Worm (Caenorhabditis elegans) whole organism, L4 larva: ENCODE data around the gene arl-3.

ENCODE experiments used
- D1046.2 ChIP-seq: fragments of 200-800 bp; sonication (Bioruptor generic); IDR thresholded peaks from 2 replicates; pipeline ENCODE4 v1.3.6; 2022; ENCODE audit warnings: missing genetic modification characterization, missing compliant biosample characterization
- F10B5.3 ChIP-seq: sonication (generic microtip); optimal IDR thresholded peaks from 2 replicates; lab custom pipeline; 2016; ENCODE audit warnings: mild to moderate bottlenecking, missing genetic modification characterization, missing compliant biosample characterization
- F26F4.8 ChIP-seq: fragments of 200-800 bp; sonication (Bioruptor generic); conservative IDR thresholded peaks from 2 replicates; pipeline ENCODE4 v1.3.6; 2022; ENCODE audit warnings: missing genetic modification characterization, missing compliant biosample characterization
- F37D6.2 ChIP-seq: sonication (generic microtip); optimal IDR thresholded peaks from 2 replicates; lab custom pipeline; 2016; ENCODE audit warnings: mild to moderate bottlenecking, missing genetic modification characterization, missing compliant biosample characterization
- T20F7.1 ChIP-seq: fragments of 200-800 bp; sonication (Bioruptor generic); optimal IDR thresholded peaks from 2 replicates; lab custom pipeline; 2018; ENCODE audit warnings: mild to moderate bottlenecking, missing genetic modification characterization, missing compliant biosample characterization
- T26A8.4 ChIP-seq: fragments of 200-800 bp; sonication (Bioruptor generic); IDR thresholded peaks from 2 replicates; pipeline ENCODE4 v1.3.6; 2022; ENCODE audit warnings: missing genetic modification characterization, missing compliant biosample characterization
- aha-1 ChIP-seq: fragments of 150-350 bp; peaks from one replicate; lab custom pipeline; 2014; ENCODE audit warnings: missing biosample characterization, missing genetic modification characterization
- aly-2 ChIP-seq: sonication (generic microtip); optimal IDR thresholded peaks from 2 replicates; lab custom pipeline; 2018; ENCODE audit warnings: missing biosample characterization, missing genetic modification characterization
- ceh-32 ChIP-seq: sonication (generic microtip); optimal IDR thresholded peaks from 2 replicates; lab custom pipeline; 2016; ENCODE audit warnings: mild to moderate bottlenecking, missing genetic modification characterization, missing compliant biosample characterization; ENCODE audit not compliant: poor library complexity
- ceh-82 ChIP-seq: sonication (generic microtip); optimal IDR thresholded peaks from 2 replicates; lab custom pipeline; 2017; ENCODE audit warnings: missing biosample characterization, missing genetic modification characterization
- ces-1 ChIP-seq: fragments of 150-350 bp; sonication (generic microtip); optimal IDR thresholded peaks from 4 replicates; lab custom pipeline; 2014; ENCODE audit warnings: missing biosample characterization, missing genetic modification reagents, missing genetic modification characterization
- ctbp-1 ChIP-seq: fragments of 200-800 bp; sonication (Bioruptor generic); IDR thresholded peaks from 2 replicates; pipeline ENCODE4 v1.3.6; 2022; ENCODE audit warnings: missing genetic modification reagents, missing genetic modification characterization, missing compliant biosample characterization
- daf-16 ChIP-seq, 3 experiments: sonication (generic microtip); optimal IDR thresholded peaks; 2 replicates each; lab custom pipeline; 2016 to 2017; ENCODE audit warnings: missing genetic modification characterization in 3 of 3, missing genetic modification reagents in 3 of 3, mild to moderate bottlenecking in 2 of 3, missing compliant biosample characterization in 2 of 3, missing biosample characterization in 1 of 3, moderate library complexity in 1 of 3
- daf-19 ChIP-seq: fragments of 200-800 bp; sonication (Bioruptor generic); conservative IDR thresholded peaks from 2 replicates; pipeline ENCODE4 v1.3.6; 2022; ENCODE audit warnings: missing genetic modification characterization, missing compliant biosample characterization
- egl-27 ChIP-seq: sonication (generic microtip); optimal IDR thresholded peaks from 3 replicates; lab custom pipeline; 2017; ENCODE audit warnings: missing biosample characterization, missing genetic modification reagents, missing genetic modification characterization
- egl-43 ChIP-seq: fragments of 200-800 bp; sonication (Bioruptor generic); IDR thresholded peaks from 2 replicates; pipeline ENCODE4 v1.3.6; 2022; ENCODE audit warnings: missing genetic modification reagents, missing genetic modification characterization, missing compliant biosample characterization
- fkh-10 ChIP-seq: fragments of 150-350 bp; optimal IDR thresholded peaks from 2 replicates; lab custom pipeline; 2014; ENCODE audit warnings: missing biosample characterization, missing genetic modification reagents, missing genetic modification characterization
- hlh-11 ChIP-seq: fragments of 200-800 bp; sonication (Bioruptor generic); optimal IDR thresholded peaks from 2 replicates; lab custom pipeline; 2018; ENCODE audit warnings: mild to moderate bottlenecking, missing genetic modification characterization, missing compliant biosample characterization
- hmg-1.1 ChIP-seq: fragments of 200-800 bp; sonication (Bioruptor generic); IDR thresholded peaks from 2 replicates; pipeline ENCODE4 v1.3.6; 2022; ENCODE audit warnings: missing genetic modification reagents, missing genetic modification characterization, missing compliant biosample characterization
- lim-7 ChIP-seq: fragments of 200-800 bp; sonication (Bioruptor generic); IDR thresholded peaks from 2 replicates; pipeline ENCODE4 v1.3.6; 2022; ENCODE audit warnings: missing genetic modification characterization, missing compliant biosample characterization
- lin-13 ChIP-seq: fragments of 150-350 bp; optimal IDR thresholded peaks from 2 replicates; lab custom pipeline; 2014; ENCODE audit warnings: missing biosample characterization, missing genetic modification reagents, missing genetic modification characterization
- lin-38 ChIP-seq: fragments of 200-800 bp; sonication (Bioruptor generic); IDR thresholded peaks from 2 replicates; pipeline ENCODE4 v1.3.6; 2022; ENCODE audit warnings: missing genetic modification reagents, missing genetic modification characterization, missing compliant biosample characterization
- lsy-2 ChIP-seq, 2 experiments: fragments of 150-350 bp in 1 of 2; sonication (generic microtip) in 1 of 2; optimal IDR thresholded peaks; 2 replicates each; lab custom pipeline; 2014 to 2017; ENCODE audit warnings: missing biosample characterization in 2 of 2, missing genetic modification characterization in 2 of 2
- madf-5 ChIP-seq, 2 experiments: fragments of 200-800 bp; sonication (Bioruptor generic); IDR thresholded peaks; 2 replicates each; pipeline ENCODE4 v1.3.6; 2022; ENCODE audit warnings: missing compliant biosample characterization in 2 of 2, missing genetic modification characterization in 2 of 2
- mdl-1 ChIP-seq, 2 experiments: fragments of 150-350 bp in 1 of 2; sonication (generic microtip) in 1 of 2; optimal IDR thresholded peaks; 2 replicates each; lab custom pipeline; 2014 to 2017; ENCODE audit warnings: missing biosample characterization in 2 of 2, missing genetic modification characterization in 2 of 2
- mdt-29 ChIP-seq: fragments of 200-800 bp; sonication (Bioruptor generic); IDR thresholded peaks from 2 replicates; pipeline ENCODE4 v1.3.6; 2022; ENCODE audit warnings: missing genetic modification reagents, missing genetic modification characterization, missing compliant biosample characterization
- mxl-2 ChIP-seq: fragments of 200-800 bp; sonication (Bioruptor generic); conservative IDR thresholded peaks from 2 replicates; pipeline ENCODE4 v1.3.6; 2022; ENCODE audit warnings: missing genetic modification reagents, missing genetic modification characterization, missing compliant biosample characterization
- nhr-102 ChIP-seq: sonication (generic microtip); optimal IDR thresholded peaks from 2 replicates; lab custom pipeline; 2016; ENCODE audit warnings: mild to moderate bottlenecking, missing genetic modification characterization, moderate library complexity, missing compliant biosample characterization
- nhr-25 ChIP-seq: sonication (generic microtip); optimal IDR thresholded peaks from 2 replicates; lab custom pipeline; 2017; ENCODE audit warnings: missing genetic modification characterization, mild to moderate bottlenecking, missing compliant biosample characterization, antibody characterized with exemption, moderate library complexity, borderline replicate concordance; ENCODE audit not compliant: insufficient read depth
- nhr-41 ChIP-seq: fragments of 200-800 bp; sonication (Bioruptor generic); IDR thresholded peaks from 2 replicates; pipeline ENCODE4 v1.3.6; 2022; ENCODE audit warnings: missing genetic modification reagents, missing genetic modification characterization, missing compliant biosample characterization
- nhr-42 ChIP-seq: fragments of 200-800 bp; sonication (Bioruptor generic); IDR thresholded peaks from 2 replicates; pipeline ENCODE4 v1.3.6; 2022; ENCODE audit warnings: missing genetic modification characterization, missing compliant biosample characterization
- nhr-48 ChIP-seq: sonication (generic microtip); optimal IDR thresholded peaks from 2 replicates; lab custom pipeline; 2016; ENCODE audit warnings: mild to moderate bottlenecking, missing genetic modification characterization, missing compliant biosample characterization
- php-3 ChIP-seq: fragments of 200-800 bp; sonication (Bioruptor generic); IDR thresholded peaks from 2 replicates; pipeline ENCODE4 v1.3.6; 2022; ENCODE audit warnings: missing genetic modification reagents, missing genetic modification characterization, missing compliant biosample characterization
- rbr-2 ChIP-seq: sonication (generic microtip); optimal IDR thresholded peaks from 2 replicates; lab custom pipeline; 2016; ENCODE audit warnings: missing genotype, missing genetic modification characterization, missing compliant biosample characterization
- sdz-12 ChIP-seq: fragments of 200-800 bp; sonication (Bioruptor generic); optimal IDR thresholded peaks from 2 replicates; lab custom pipeline; 2018; ENCODE audit warnings: mild to moderate bottlenecking, missing genetic modification characterization, missing compliant biosample characterization
- set-16 ChIP-seq: fragments of 200-800 bp; sonication (Bioruptor generic); IDR thresholded peaks from 2 replicates; pipeline ENCODE4 v1.3.6; 2022; ENCODE audit warnings: missing genetic modification reagents, missing genetic modification characterization, missing compliant biosample characterization
- spr-1 ChIP-seq: sonication (generic microtip); optimal IDR thresholded peaks from 2 replicates; lab custom pipeline; 2016; ENCODE audit warnings: mild to moderate bottlenecking, missing genetic modification characterization, missing compliant biosample characterization
- spr-3 ChIP-seq: fragments of 200-800 bp; sonication (Bioruptor generic); optimal IDR thresholded peaks from 2 replicates; lab custom pipeline; 2018; ENCODE audit warnings: mild to moderate bottlenecking, missing genetic modification characterization, missing compliant biosample characterization
- tag-97 ChIP-seq: fragments of 200-800 bp; sonication (Bioruptor generic); IDR thresholded peaks from 2 replicates; pipeline ENCODE4 v1.3.6; 2022; ENCODE audit warnings: missing genetic modification characterization, missing compliant biosample characterization
- tra-1 ChIP-seq: fragments of 200-800 bp; sonication (Bioruptor generic); IDR thresholded peaks from 2 replicates; pipeline ENCODE4 v1.3.6; 2022; ENCODE audit warnings: missing genetic modification reagents, missing genetic modification characterization, missing compliant biosample characterization
- unc-130 ChIP-seq: sonication (generic microtip); optimal IDR thresholded peaks from 2 replicates; lab custom pipeline; 2016; ENCODE audit warnings: missing genetic modification reagents, missing genetic modification characterization, missing compliant biosample characterization
- unc-39 ChIP-seq: sonication (generic microtip); optimal IDR thresholded peaks from 2 replicates; lab custom pipeline; 2017; ENCODE audit warnings: missing biosample characterization, missing genetic modification characterization
- zfp-2 ChIP-seq: sonication (generic microtip); optimal IDR thresholded peaks from 2 replicates; lab custom pipeline; 2016; ENCODE audit warnings: mild to moderate bottlenecking, missing genetic modification characterization, missing compliant biosample characterization
- zfp-3 ChIP-seq: fragments of 200-800 bp; sonication (Bioruptor generic); conservative IDR thresholded peaks from 2 replicates; pipeline ENCODE4 v1.3.6; 2022; ENCODE audit warnings: missing genetic modification reagents, missing genetic modification characterization, missing compliant biosample characterization

arl-3 gene

DNA sequence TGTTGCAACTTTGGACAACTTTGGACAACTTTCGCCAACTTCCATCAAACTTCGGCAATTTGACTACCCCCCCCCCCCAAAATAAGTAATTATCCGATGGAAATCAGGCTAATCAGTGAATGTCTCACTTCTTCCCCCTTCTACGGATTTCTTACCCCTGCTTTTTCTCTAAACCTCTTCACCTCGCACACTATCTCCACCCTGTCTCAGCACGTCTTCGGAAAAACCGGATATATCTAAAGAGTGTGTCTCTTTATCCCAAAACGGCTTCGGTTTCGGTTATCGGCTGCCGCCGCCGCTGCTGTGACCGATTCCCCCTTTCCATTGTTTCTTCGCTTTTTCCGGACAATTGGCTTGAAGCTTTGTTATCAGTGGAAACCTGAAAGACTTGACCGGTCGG is 38.5 kb upstream of the arl-3 start:
- no peak for TF ChIP-seq T26A8.4 (GFP tag; lab: Robert Waterston, UW)
- peak; percentile 68 for TF ChIP-seq aha-1

ce11 chrII:14569322-14569721 is 37.0 kb upstream of the arl-3 start:
- TF ChIP-seq nhr-102 (no peak), aly-2 (tag; lab: Kevin White, UChicago) (no peak), lin-13 (GFP tag; lab: Kevin White, UChicago) (no peak), lim-7 (GFP tag; lab: Robert Waterston, UW) (no peak), php-3 (GFP tag; lab: Robert Waterston, UW) (no peak), hlh-11 (tag; lab: Kevin White, UChicago) (no peak), tag-97 (GFP tag; lab: Robert Waterston, UW) (no peak), mxl-2 (GFP tag; lab: Robert Waterston, UW) (no peak), fkh-10 (GFP tag; lab: Kevin White, UChicago) (peak; percentile 10), tra-1 (GFP tag; lab: Robert Waterston, UW) (no peak), T20F7.1 (GFP tag; lab: Kevin White, UChicago) (no peak), nhr-42 (GFP tag; lab: Robert Waterston, UW) (no peak), spr-1 (tag; lab: Kevin White, UChicago) (no peak), lin-38 (GFP tag; lab: Robert Waterston, UW) (no peak), egl-27 (no peak), T26A8.4 (GFP tag; lab: Robert Waterston, UW) (no peak), zfp-3 (GFP tag; lab: Robert Waterston, UW) (no peak), unc-130 (no peak), nhr-41 (no peak), mdl-1 (tag; optimal IDR thresholded peaks at IDR 0.05; lab: Kevin White, UChicago) (no peak), sdz-12 (GFP tag; lab: Kevin White, UChicago) (no peak), spr-3 (GFP tag; lab: Kevin White, UChicago) (no peak), ceh-32 (tag; lab: Kevin White, UChicago) (no peak), egl-43 (GFP tag; lab: Robert Waterston, UW) (peak; percentile 63; the same call in 1 of the 2 replicates), D1046.2 (GFP tag; lab: Robert Waterston, UW) (no peak), hmg-1.1 (GFP tag; lab: Robert Waterston, UW) (peak; percentile 43; the same call in 1 of the 2 replicates), set-16 (GFP tag; lab: Robert Waterston, UW) (peak; percentile 84), ctbp-1 (GFP tag; lab: Robert Waterston, UW) (0 out of 2 replicates have a peak, but pooled peaks have one; percentile 51), mdt-29 (no peak), F37D6.2 (peak; percentile 7), zfp-2 (tag; lab: Kevin White, UChicago) (no peak), F26F4.8 (0 out of 2 replicates have a peak, but pooled peaks have one; percentile 16), nhr-25 (tag; lab: Kevin White, UChicago) (no peak), madf-5 (GFP tag; IDR thresholded peaks at IDR 0.05; lab: Robert Waterston, UW) (0 out of 4 replicates have a peak, but pooled peaks of 1 of the 2 experiments have one; percentile 27), lsy-2 (tag; optimal IDR thresholded peaks at IDR 0.05; lab: Kevin White, UChicago) (peak in 1 of 2 experiments; percentile 10), daf-19 (GFP tag; lab: Robert Waterston, UW) (no peak), ceh-82 (tag; lab: Kevin White, UChicago) (no peak), nhr-48 (tag; lab: Kevin White, UChicago) (no peak), ces-1 (GFP tag; lab: Kevin White, UChicago) (no peak), F10B5.3 (tag; lab: Kevin White, UChicago) (no peak), rbr-2 (tag; lab: Kevin White, UChicago) (peak; percentile 40), unc-39 (tag; lab: Kevin White, UChicago) (no peak), daf-16 (GFP tag; optimal IDR thresholded peaks at IDR 0.05; lab: Kevin White, UChicago) (no peak), daf-16 (tag; optimal IDR thresholded peaks at IDR 0.05; lab: Kevin White, UChicago) (peak; percentile 10)
